Fruit fly (Drosophila melanogaster) Kc167 (cell line): ENCODE data around the gene CG12689.

ENCODE experiments used
- Sin3A ChIP-seq: fragments of >200 bp; optimal IDR thresholded peaks from 2 replicates; lab custom pipeline; 2018; ENCODE audit warnings: missing external identifiers
- insv ChIP-seq: fragments of >200 bp; optimal IDR thresholded peaks from 3 replicates; lab custom pipeline; 2018; ENCODE audit warnings: missing external identifiers
- psq ChIP-seq: fragments of >200 bp; optimal IDR thresholded peaks from 2 replicates; lab custom pipeline; 2017; ENCODE audit warnings: missing external identifiers

DNA sequence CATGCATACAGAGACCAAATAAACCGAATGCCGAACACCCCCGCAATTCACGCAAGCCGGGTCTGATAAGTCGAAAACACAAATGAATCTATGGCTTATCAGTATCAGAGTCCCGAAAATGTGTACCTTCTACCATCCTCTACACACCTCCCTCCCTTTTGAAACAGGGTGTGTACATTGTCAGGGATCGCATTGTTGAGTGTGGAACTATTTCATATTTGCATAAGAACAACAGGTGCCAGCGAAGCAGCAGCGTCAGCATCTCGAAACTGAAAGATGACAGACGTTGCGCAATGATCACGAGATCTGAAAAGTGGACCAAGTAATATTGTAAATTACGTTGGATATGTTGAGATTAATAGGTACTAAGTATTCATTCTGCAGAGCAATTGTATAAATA lies 6.1 kb downstream of the CG12689 start:
- no peak for TF ChIP-seq Sin3A
- no peak for TF ChIP-seq psq
- TF ChIP-seq insv (lab: Kevin White, UChicago) = no peak
